Worm (Caenorhabditis elegans): ENCODE results near the gene nep-11.
A peak's percentile ranks its signal among the peaks of the same experiment; 100 is the strongest.

Gene nep-11

DNA sequence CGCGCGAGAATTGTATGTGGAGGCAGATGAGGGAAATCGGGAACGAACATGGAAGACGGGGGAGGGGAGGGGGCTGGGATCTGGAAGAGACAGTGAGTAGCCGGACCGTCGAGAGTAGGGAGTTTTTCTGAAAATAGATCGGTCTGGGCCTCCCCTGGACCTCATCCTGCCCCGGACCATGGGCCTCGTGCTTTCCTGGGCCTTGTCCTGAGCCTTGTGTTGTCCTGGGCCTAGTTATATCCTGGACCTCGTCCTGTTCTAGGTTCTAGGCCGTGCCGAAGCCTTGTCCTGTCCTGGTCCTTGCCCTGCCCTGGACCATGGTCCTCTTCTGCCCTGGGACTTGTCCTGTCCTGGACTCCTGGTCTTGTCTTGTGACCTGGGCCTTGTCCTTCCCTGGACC, 12.1 kb upstream of the nep-11 start:
- peak; percentile 58 for TF ChIP-seq zfh-2 (GFP tag; conservative IDR thresholded peaks at IDR 0.05)
- peak; percentile 43; the same call in 1 of the 2 replicates for TF ChIP-seq egrh-3 (GFP tag; IDR thresholded peaks at IDR 0.05)
- TF ChIP-seq rec-8 (tag; optimal IDR thresholded peaks at IDR 0.05): no peak
- 0 out of 2 replicates have a peak, but pooled peaks have one; percentile 46 for TF ChIP-seq aptf-3 (GFP tag; IDR thresholded peaks at IDR 0.05)

ce11 chrII:3436412-3436811, 11.1 kb upstream of the nep-11 start, which contains the start of gene skpo-2:
skpo-2 (minus strand) TSS chrII:3436512.
- TF ChIP-seq sea-2 (GFP tag; IDR thresholded peaks at IDR 0.05) (no peak), hmg-20 (GFP tag; IDR thresholded peaks at IDR 0.05) (no peak), tbp1 (GFP tag; optimal IDR thresholded peaks at IDR 0.05) (no peak), ceh-40 (GFP tag; IDR thresholded peaks at IDR 0.05) (no peak), akir-1 (GFP tag; optimal IDR thresholded peaks at IDR 0.05) (no peak), lag-1 (GFP tag; IDR thresholded peaks at IDR 0.05) (no peak), F37B4.10 (GFP tag; IDR thresholded peaks at IDR 0.05) (no peak), ceh-79 (tag; optimal IDR thresholded peaks at IDR 0.05) (no peak), ztf-6 (GFP tag; IDR thresholded peaks at IDR 0.05) (no peak), ztf-22 (GFP tag; optimal IDR thresholded peaks at IDR 0.05) (no peak), hrde-1 (tag; optimal IDR thresholded peaks at IDR 0.05; ENCODE audit: borderline replicate concordance) (no peak), madf-6 (GFP tag; IDR thresholded peaks at IDR 0.05) (no peak), Y53F4B.3 (GFP tag; IDR thresholded peaks at IDR 0.05) (no peak), zim-3 (tag; optimal IDR thresholded peaks at IDR 0.05) (no peak), ceh-27 (GFP tag; optimal IDR thresholded peaks at IDR 0.05) (no peak), chd-7 (tag; optimal IDR thresholded peaks at IDR 0.05) (no peak), fkh-3 (tag; optimal IDR thresholded peaks at IDR 0.05) (no peak), attf-3 (GFP tag; conservative IDR thresholded peaks at IDR 0.05) (no peak), ceh-91 (GFP tag; IDR thresholded peaks at IDR 0.05) (no peak), ccch-3 (GFP tag; optimal IDR thresholded peaks at IDR 0.05) (no peak)

- TF ChIP-seq die-1 (tag; optimal IDR thresholded peaks at IDR 0.05): no peak
- TF ChIP-seq dox-1 (GFP tag; IDR thresholded peaks at IDR 0.05): 0 out of 2 replicates have a peak, but pooled peaks have one; percentile 16
- no peak for TF ChIP-seq snpc-1.3 (tag; optimal IDR thresholded peaks at IDR 0.05; ENCODE audit: insufficient read depth)
- no peak for TF ChIP-seq hmg-20 (GFP tag; IDR thresholded peaks at IDR 0.05)
- TF ChIP-seq hlh-12 (tag; optimal IDR thresholded peaks at IDR 0.05): no peak
- TF ChIP-seq ets-4 (GFP tag; optimal IDR thresholded peaks at IDR 0.05): peak; percentile 17
- peak; percentile 30 for TF ChIP-seq nhr-80 (tag; optimal IDR thresholded peaks at IDR 0.05)
- no peak for TF ChIP-seq T07F8.4 (tag; optimal IDR thresholded peaks at IDR 0.05)
- no peak for TF ChIP-seq ztf-22 (GFP tag; optimal IDR thresholded peaks at IDR 0.05)
- TF ChIP-seq snpc-4 (GFP tag; optimal IDR thresholded peaks at IDR 0.05): no peak
- peak; percentile 3 to 75 (median 58) for TF ChIP-seq snpc-4 (tag; optimal IDR thresholded peaks at IDR 0.05)
Measured at ce11 chrII:3434893-3435503, 9.7 kb upstream of the nep-11 start.

ce11 chrII:3429400-3429799, 4.1 kb upstream of the nep-11 start, which contains the start of gene C16C8.18:
C16C8.18 (plus strand) TSS chrII:3429700.
- TF ChIP-seq K11D2.4 (GFP tag; IDR thresholded peaks at IDR 0.05): no peak
- TF ChIP-seq lin-40 (tag; optimal IDR thresholded peaks at IDR 0.05): no peak
- TF ChIP-seq ztf-26 (tag; optimal IDR thresholded peaks at IDR 0.05): no peak
- TF ChIP-seq hlh-12 (tag; optimal IDR thresholded peaks at IDR 0.05): no peak
- TF ChIP-seq dox-1 (GFP tag; IDR thresholded peaks at IDR 0.05): no peak
- TF ChIP-seq somi-1 (GFP tag; optimal IDR thresholded peaks at IDR 0.05): no peak
- no peak for TF ChIP-seq attf-3 (GFP tag; conservative IDR thresholded peaks at IDR 0.05)
- no peak for TF ChIP-seq efl-1 (GFP tag; optimal IDR thresholded peaks at IDR 0.05)
- TF ChIP-seq T07F8.4 (tag; optimal IDR thresholded peaks at IDR 0.05): no peak
- no peak for TF ChIP-seq madf-10 (tag; optimal IDR thresholded peaks at IDR 0.05)
- TF ChIP-seq ceh-58 (GFP tag; IDR thresholded peaks at IDR 0.05): no peak
- no peak for TF ChIP-seq tlf-1 (GFP tag; optimal IDR thresholded peaks at IDR 0.05)
- TF ChIP-seq nhr-27 (tag; optimal IDR thresholded peaks at IDR 0.05): no peak
- no peak for TF ChIP-seq madf-6 (GFP tag; IDR thresholded peaks at IDR 0.05)
- no peak for TF ChIP-seq Y53F4B.3 (GFP tag; IDR thresholded peaks at IDR 0.05)
- TF ChIP-seq die-1 (tag; optimal IDR thresholded peaks at IDR 0.05): no peak
